Worm (Caenorhabditis elegans) whole organism, dauer: ENCODE results near the gene K08C7.7.
"Not testable (repeated sequence)": the region's sequence is repeated elsewhere in the genome, so short reads cannot be mapped to it uniquely, and the experiment has no call there.

Experiments
- unc-62 ChIP-seq: sonication (generic microtip); optimal IDR thresholded peaks from 2 replicates; lab custom pipeline; 2017; ENCODE audit warnings: missing biosample characterization, missing genetic modification reagents, missing genetic modification characterization

The K08C7.7 gene

ce11 chrIV:10682155-10682749 lies 18.0 kb downstream of the K08C7.7 start, which contains the start of gene fmo-2:
Gene fmo-2, plus strand, starts transcription at chrIV:10682524.
- TF ChIP-seq unc-62, result no peak

ce11 chrIV:10685758-10686157 lies 21.5 kb downstream of the K08C7.7 start, which contains the start of the genes K08C7.6 and R102.1:
Gene K08C7.6, minus strand, starts transcription at chrIV:10685858.
Gene R102.1, plus strand, starts transcription at chrIV:10686048.
- TF ChIP-seq unc-62, result no peak

- not testable (repeated sequence) for TF ChIP-seq unc-62
Measured at ce11 chrIV:10687307-10687706, 23.1 kb downstream of the K08C7.7 start, which contains the start of gene R102.2. Gene R102.2, plus strand, starts transcription at chrIV:10687607.

- TF ChIP-seq unc-62, result no peak
Measured at ce11 chrIV:10688972-10689567, 24.8 kb downstream of the K08C7.7 start, which contains the start of gene R102.3. Gene R102.3, plus strand, starts transcription at chrIV:10689517.

ce11 chrIV:10690139-10690538 lies 25.9 kb downstream of the K08C7.7 start, which contains the start of gene R102.8:
Gene R102.8, minus strand, starts transcription at chrIV:10690239.
- no peak for TF ChIP-seq unc-62

ce11 chrIV:10695203-10695602 lies 31.0 kb downstream of the K08C7.7 start, which contains the start of gene R102.4:
Gene R102.4, minus strand, starts transcription at chrIV:10695303.
- no peak for TF ChIP-seq unc-62

- no peak for TF ChIP-seq unc-62
Measured at ce11 chrIV:10697022-10697979, 33.1 kb downstream of the K08C7.7 start, which contains the start of gene allo-1. Gene allo-1, minus strand, starts transcription at chrIV:10697072.

- TF ChIP-seq unc-62, result no peak
Measured at ce11 chrIV:10698486-10698885, 34.3 kb downstream of the K08C7.7 start.

ce11 chrIV:10699000-10699399 lies 34.8 kb downstream of the K08C7.7 start:
- TF ChIP-seq unc-62, result no peak

ce11 chrIV:10699660-10700059 lies 35.4 kb downstream of the K08C7.7 start, which contains the start of gene R102.11:
Gene R102.11, minus strand, starts transcription at chrIV:10699760.
- TF ChIP-seq unc-62, result no peak

- TF ChIP-seq unc-62, result no peak
Measured at ce11 chrIV:10701866-10702458, 37.7 kb downstream of the K08C7.7 start.

ce11 chrIV:10705176-10705575 lies 40.9 kb downstream of the K08C7.7 start, which contains the start of gene R102.10:
Gene R102.10, plus strand, starts transcription at chrIV:10705476.
- TF ChIP-seq unc-62, result no peak

ce11 chrIV:10706090-10706489 lies 41.9 kb downstream of the K08C7.7 start, which contains the start of gene R102.6:
Gene R102.6, minus strand, starts transcription at chrIV:10706190.
- no peak for TF ChIP-seq unc-62

ce11 chrIV:10711729-10712128 lies 47.5 kb downstream of the K08C7.7 start, which contains the start of gene glb-21:
Gene glb-21, minus strand, starts transcription at chrIV:10711794.
- TF ChIP-seq unc-62, result no peak

ce11 chrIV:10714594-10714993 lies 50.4 kb downstream of the K08C7.7 start:
- TF ChIP-seq unc-62, result no peak
